Fruit fly (Drosophila melanogaster) whole organism, embryonic: ENCODE results near the gene RpL24-like.

Experiments used
- Antp ChIP-seq: fragments of 200-800 bp; sonication (Bioruptor generic); optimal IDR thresholded peaks from 3 replicates; lab custom pipeline; 2016; ENCODE audit warnings: missing biosample characterization, missing genetic modification characterization
- CG10366 ChIP-seq: fragments of 200-800 bp; sonication (Bioruptor generic); IDR thresholded peaks from 2 replicates; pipeline ENCODE4 v1.3.6; 2022; ENCODE audit warnings: missing biosample characterization, missing genetic modification characterization
- CG11723 ChIP-seq: fragments of 200-800 bp; sonication (Bioruptor generic); optimal IDR thresholded peaks from 2 replicates; lab custom pipeline; 2017; ENCODE audit warnings: missing biosample characterization, mild to moderate bottlenecking, missing genetic modification characterization
- CG12071 ChIP-seq: fragments of 200-800 bp; sonication (Bioruptor generic); optimal IDR thresholded peaks from 3 replicates; lab custom pipeline; 2018; ENCODE audit warnings: missing biosample characterization, mild to moderate bottlenecking, missing genetic modification characterization
- CG13775 ChIP-seq: fragments of 200-800 bp; sonication (Bioruptor generic); optimal IDR thresholded peaks from 3 replicates; lab custom pipeline; 2017; ENCODE audit warnings: missing biosample characterization, mild to moderate bottlenecking, missing genetic modification characterization
- CG14050 ChIP-seq: fragments of 200-800 bp; sonication (Bioruptor generic); IDR thresholded peaks from 3 replicates; pipeline ENCODE4 v1.3.6; 2022; ENCODE audit warnings: missing biosample characterization, missing genetic modification characterization
- CG1529 ChIP-seq: fragments of 200-800 bp; sonication (Bioruptor generic); optimal IDR thresholded peaks from 3 replicates; lab custom pipeline; 2018; ENCODE audit warnings: missing biosample characterization, missing genetic modification characterization
- CG16815 ChIP-seq: fragments of 200-800 bp; sonication (Bioruptor generic); optimal IDR thresholded peaks from 3 replicates; lab custom pipeline; 2017; ENCODE audit warnings: missing biosample characterization, mild to moderate bottlenecking, missing genetic modification characterization
- CG17361 ChIP-seq: fragments of 200-800 bp; sonication (Bioruptor generic); IDR thresholded peaks from 3 replicates; pipeline ENCODE4 v1.3.6; 2022; ENCODE audit warnings: missing biosample characterization, missing genetic modification characterization
- CG17568 ChIP-seq: fragments of 200-800 bp; sonication (Bioruptor generic); optimal IDR thresholded peaks from 2 replicates; lab custom pipeline; 2018; ENCODE audit warnings: missing biosample characterization, mild to moderate bottlenecking, missing genetic modification characterization, moderate library complexity
- CG17802 ChIP-seq: fragments of 200-800 bp; sonication (Bioruptor generic); optimal IDR thresholded peaks from 2 replicates; lab custom pipeline; 2018; ENCODE audit warnings: missing biosample characterization, mild to moderate bottlenecking, missing genetic modification characterization, moderate library complexity
- CG17912 ChIP-seq: fragments of 200-800 bp; sonication (Bioruptor generic); optimal IDR thresholded peaks from 2 replicates; lab custom pipeline; 2018; ENCODE audit warnings: missing biosample characterization, mild to moderate bottlenecking, missing genetic modification characterization
- CG18011 ChIP-seq: fragments of 200-800 bp; sonication (Bioruptor generic); optimal IDR thresholded peaks from 2 replicates; lab custom pipeline; 2017; ENCODE audit warnings: missing biosample characterization, missing genetic modification characterization, mild to moderate bottlenecking, moderate library complexity, missing genotype
- CG18476 ChIP-seq: fragments of 200-800 bp; sonication (Bioruptor generic); optimal IDR thresholded peaks from 2 replicates; lab custom pipeline; 2016; ENCODE audit warnings: missing biosample characterization, mild to moderate bottlenecking, missing genetic modification characterization
- CG30020 ChIP-seq: fragments of 200-800 bp; optimal IDR thresholded peaks from 2 replicates; lab custom pipeline; 2019; ENCODE audit warnings: missing biosample characterization, mild to moderate bottlenecking, missing genetic modification characterization, moderate library complexity
- CG32767 ChIP-seq: fragments of 200-800 bp; sonication (Bioruptor generic); IDR thresholded peaks from 2 replicates; pipeline ENCODE4 v1.3.6; 2022; ENCODE audit warnings: missing biosample characterization, missing genetic modification characterization
- CG3281 ChIP-seq: fragments of 200-800 bp; sonication (Bioruptor generic); optimal IDR thresholded peaks from 3 replicates; lab custom pipeline; 2017; ENCODE audit warnings: missing biosample characterization, mild to moderate bottlenecking, missing genetic modification characterization
- CG3995 ChIP-seq: fragments of 200-800 bp; sonication (Bioruptor generic); optimal IDR thresholded peaks from 3 replicates; lab custom pipeline; 2016; ENCODE audit warnings: missing biosample characterization, missing genetic modification characterization
- CG4617 ChIP-seq: fragments of 200-800 bp; sonication (Bioruptor generic); optimal IDR thresholded peaks from 3 replicates; lab custom pipeline; 2016; ENCODE audit warnings: missing biosample characterization, missing genetic modification characterization, borderline replicate concordance
- CG6254 ChIP-seq: fragments of 200-800 bp; sonication (Bioruptor generic); optimal IDR thresholded peaks from 3 replicates; lab custom pipeline; 2017; ENCODE audit warnings: mild to moderate bottlenecking, missing biosample characterization, missing genetic modification reagents, missing genetic modification characterization
- CG6765 ChIP-seq: fragments of 200-800 bp; sonication (Bioruptor generic); optimal IDR thresholded peaks from 3 replicates; lab custom pipeline; 2017; ENCODE audit warnings: missing biosample characterization, mild to moderate bottlenecking, missing genetic modification characterization
- CG7839 ChIP-seq: fragments of 200-800 bp; sonication (Bioruptor generic); optimal IDR thresholded peaks from 3 replicates; lab custom pipeline; 2018; ENCODE audit warnings: missing biosample characterization, mild to moderate bottlenecking, missing genetic modification characterization, moderate library complexity
- CG8359 ChIP-seq: fragments of 200-800 bp; sonication (Bioruptor generic); optimal IDR thresholded peaks from 2 replicates; lab custom pipeline; 2017; ENCODE audit warnings: missing biosample characterization, mild to moderate bottlenecking, missing genetic modification characterization, borderline replicate concordance
- CG8478 ChIP-seq: fragments of >200 bp; optimal IDR thresholded peaks from 2 replicates; lab custom pipeline; 2018
- CrebB ChIP-seq: fragments of 200-800 bp; sonication (Bioruptor generic); optimal IDR thresholded peaks from 3 replicates; lab custom pipeline; 2018; ENCODE audit warnings: missing biosample characterization, mild to moderate bottlenecking, missing genetic modification characterization
- Dad ChIP-seq: fragments of 200-800 bp; sonication (Bioruptor generic); optimal IDR thresholded peaks from 3 replicates; lab custom pipeline; 2016; ENCODE audit warnings: missing biosample characterization, missing genetic modification characterization
- Doc2 ChIP-seq: fragments of 200-800 bp; sonication (Bioruptor generic); IDR thresholded peaks from 2 replicates; pipeline ENCODE4 v1.3.6; 2022; ENCODE audit warnings: missing biosample characterization, missing genetic modification characterization
- Fer1 ChIP-seq: fragments of 200-800 bp; sonication (Bioruptor generic); optimal IDR thresholded peaks from 2 replicates; lab custom pipeline; 2017; ENCODE audit warnings: missing biosample characterization, mild to moderate bottlenecking, missing genetic modification characterization
- Hand ChIP-seq: fragments of 200-800 bp; sonication (Bioruptor generic); optimal IDR thresholded peaks from 2 replicates; lab custom pipeline; 2017; ENCODE audit warnings: mild to moderate bottlenecking, missing biosample characterization, missing genetic modification reagents, missing genetic modification characterization
- Hr51 ChIP-seq, 2 experiments: fragments of 200-800 bp; sonication (Bioruptor generic); optimal IDR thresholded peaks; 2 replicates in 1 of 2; 3 replicates in 1 of 2; lab custom pipeline; 2016 to 2018; ENCODE audit warnings: missing biosample characterization in 2 of 2, missing genetic modification characterization in 2 of 2, mild to moderate bottlenecking in 1 of 2, moderate library complexity in 1 of 2
- Lpt ChIP-seq: fragments of >200 bp; optimal IDR thresholded peaks from 2 replicates; lab custom pipeline; 2018; ENCODE audit warnings: missing biosample characterization, missing genetic modification characterization
- MTF-1 ChIP-seq: fragments of 200-800 bp; sonication (Bioruptor generic); optimal IDR thresholded peaks from 2 replicates; lab custom pipeline; 2018; ENCODE audit warnings: missing biosample characterization, mild to moderate bottlenecking, missing genetic modification characterization, borderline replicate concordance
- Sin3A ChIP-seq: fragments of >200 bp; optimal IDR thresholded peaks from 2 replicates; lab custom pipeline; 2018
- Usf ChIP-seq: fragments of 200-800 bp; sonication (Bioruptor generic); optimal IDR thresholded peaks from 2 replicates; lab custom pipeline; 2017; ENCODE audit warnings: missing genotype, missing biosample characterization, missing genetic modification characterization
- Xrp1 ChIP-seq: fragments of 200-800 bp; sonication (Bioruptor generic); IDR thresholded peaks from 2 replicates; pipeline ENCODE4 v1.3.6; 2022; ENCODE audit warnings: missing biosample characterization, missing genetic modification characterization
- abd-A ChIP-seq: fragments of 200-800 bp; sonication (Bioruptor generic); optimal IDR thresholded peaks from 3 replicates; lab custom pipeline; 2019; ENCODE audit warnings: missing biosample characterization, mild to moderate bottlenecking, missing genetic modification characterization, moderate library complexity
- ase ChIP-seq: fragments of 200-800 bp; sonication (Bioruptor generic); IDR thresholded peaks from 3 replicates; pipeline ENCODE4 v1.3.6; 2022; ENCODE audit warnings: missing biosample characterization, missing genetic modification characterization
- bigmax ChIP-seq: fragments of 200-800 bp; sonication (Bioruptor generic); optimal IDR thresholded peaks from 2 replicates; lab custom pipeline; 2018; ENCODE audit warnings: missing biosample characterization, mild to moderate bottlenecking, missing genetic modification characterization
- chm ChIP-seq: fragments of 200-800 bp; sonication (Bioruptor generic); IDR thresholded peaks from 2 replicates; pipeline ENCODE4 v1.3.6; 2022; ENCODE audit warnings: missing biosample characterization, missing genetic modification characterization
- da ChIP-seq: fragments of 200-800 bp; sonication (Bioruptor generic); optimal IDR thresholded peaks from 2 replicates; lab custom pipeline; 2016; ENCODE audit warnings: missing biosample characterization, missing genetic modification characterization
- ewg ChIP-seq: fragments of 200-800 bp; sonication (Bioruptor generic); optimal IDR thresholded peaks from 3 replicates; lab custom pipeline; 2017; ENCODE audit warnings: mild to moderate bottlenecking, missing biosample characterization, missing genetic modification reagents, missing genetic modification characterization
- fu2 ChIP-seq: fragments of 200-800 bp; sonication (Bioruptor generic); optimal IDR thresholded peaks from 2 replicates; lab custom pipeline; 2016; ENCODE audit warnings: missing biosample characterization, missing genetic modification characterization
- gcm2 ChIP-seq: fragments of 200-800 bp; sonication (Bioruptor generic); optimal IDR thresholded peaks from 2 replicates; lab custom pipeline; 2016; ENCODE audit warnings: missing biosample characterization, missing genetic modification characterization
- hth ChIP-seq: fragments of >200 bp; optimal IDR thresholded peaks from 2 replicates; lab custom pipeline; 2017; ENCODE audit warnings: inconsistent platforms
- jumu ChIP-seq: fragments of 200-800 bp; sonication (Bioruptor generic); optimal IDR thresholded peaks from 3 replicates; lab custom pipeline; 2016; ENCODE audit warnings: missing biosample characterization, missing genetic modification characterization
- luna ChIP-seq: fragments of 200-800 bp; sonication (Bioruptor generic); optimal IDR thresholded peaks from 2 replicates; lab custom pipeline; 2016; ENCODE audit warnings: missing biosample characterization, missing genetic modification characterization
- ranshi ChIP-seq: fragments of 200-800 bp; sonication (Bioruptor generic); IDR thresholded peaks from 2 replicates; pipeline ENCODE4 v1.3.6; 2022; ENCODE audit warnings: missing biosample characterization, missing genetic modification characterization
- sens ChIP-seq: fragments of 200-800 bp; sonication (Bioruptor generic); peaks from one replicate; lab custom pipeline; 2016; ENCODE audit warnings: missing biosample characterization, missing genetic modification characterization
- sima ChIP-seq: fragments of 200-800 bp; sonication (Bioruptor generic); optimal IDR thresholded peaks from 2 replicates; lab custom pipeline; 2016; ENCODE audit warnings: missing biosample characterization, missing genetic modification characterization
- ttk ChIP-seq: fragments of 200-800 bp; sonication (Bioruptor generic); IDR thresholded peaks from 2 replicates; pipeline ENCODE4 v2.1.2; 2022; ENCODE audit warnings: missing biosample characterization, missing genetic modification characterization
- twi ChIP-seq: fragments of 200-800 bp; optimal IDR thresholded peaks from 2 replicates; lab custom pipeline; 2019; ENCODE audit warnings: missing biosample characterization, mild to moderate bottlenecking, missing genetic modification characterization, moderate library complexity
- zfh1 ChIP-seq: fragments of 200-800 bp; sonication (Bioruptor generic); IDR thresholded peaks from 3 replicates; pipeline ENCODE4 v1.3.6; 2022; ENCODE audit warnings: missing biosample characterization, missing genetic modification characterization

RpL24-like gene

dm6 chr3R:11421643-11422122 lies 9.7 kb downstream of the RpL24-like start, which contains the start of the genes ninaG and Sptz (continued):
- peak; percentile 79 for TF ChIP-seq sima (GFP tag; lab: Kevin White, UChicago)
- peak; percentile 98 for TF ChIP-seq CG17361 (GFP tag; lab: Robert Waterston, UW)
- peak; percentile 52 for TF ChIP-seq CG6765 (GFP tag; lab: Kevin White, UChicago)
- TF ChIP-seq sens (GFP tag; lab: Kevin White, UChicago): peak; percentile 99
- peak; percentile 83 for TF ChIP-seq gcm2 (GFP tag; lab: Kevin White, UChicago)
- no peak for TF ChIP-seq hth (lab: Kevin White, UChicago)
- peak; percentile 95 for TF ChIP-seq ttk (GFP tag; lab: Robert Waterston, UW)
- peak; percentile 94 for TF ChIP-seq CG32767 (GFP tag; lab: Robert Waterston, UW)
- TF ChIP-seq MTF-1: peak; percentile 72
- peak; percentile 91 for TF ChIP-seq CG16815 (GFP tag; lab: Kevin White, UChicago)
- no peak for TF ChIP-seq twi (tag; lab: Kevin White, UChicago)
- TF ChIP-seq luna (GFP tag; lab: Kevin White, UChicago): peak; percentile 74
- peak; percentile 87 for TF ChIP-seq ewg (GFP tag; lab: Kevin White, UChicago)
- TF ChIP-seq CG8478 (lab: Kevin White, UChicago): no peak
- TF ChIP-seq ase (GFP tag; lab: Robert Waterston, UW): peak; percentile 93
- TF ChIP-seq CG3995 (GFP tag; lab: Kevin White, UChicago): peak; percentile 56
- TF ChIP-seq CG7839: peak; percentile 92
- peak; percentile 97 for TF ChIP-seq Xrp1 (GFP tag; lab: Robert Waterston, UW)
- peak; percentile 84 for TF ChIP-seq Doc2 (GFP tag; lab: Robert Waterston, UW)
- TF ChIP-seq CG11723: peak; percentile 87
- no peak for TF ChIP-seq CG1529 (GFP tag; lab: Kevin White, UChicago)
- TF ChIP-seq CG4617 (GFP tag; lab: Kevin White, UChicago): peak; percentile 94
- TF ChIP-seq Antp (GFP tag; lab: Kevin White, UChicago): peak; percentile 95
- peak; percentile 95 for TF ChIP-seq ranshi (GFP tag; lab: Robert Waterston, UW)
- TF ChIP-seq Dad: peak; percentile 93
- TF ChIP-seq chm: peak; percentile 80
- TF ChIP-seq CG13775 (GFP tag; lab: Kevin White, UChicago): peak; percentile 94
- TF ChIP-seq CG30020 (tag; lab: Kevin White, UChicago): peak; percentile 75
- TF ChIP-seq CG3281 (GFP tag; lab: Kevin White, UChicago): peak; percentile 87
- peak; percentile 59 for TF ChIP-seq Hand (GFP tag; lab: Kevin White, UChicago)
- TF ChIP-seq CG14050 (GFP tag; lab: Robert Waterston, UW): peak; percentile 90
- TF ChIP-seq Fer1 (GFP tag; lab: Kevin White, UChicago): no peak
- TF ChIP-seq zfh1 (GFP tag; lab: Robert Waterston, UW): peak; percentile 97
- peak; percentile 91 for TF ChIP-seq Usf (GFP tag; lab: Kevin White, UChicago)
- TF ChIP-seq CG10366 (GFP tag; lab: Robert Waterston, UW): peak; percentile 95
- no peak for TF ChIP-seq CG17568 (GFP tag; lab: Kevin White, UChicago)
- TF ChIP-seq jumu (GFP tag; lab: Kevin White, UChicago): peak; percentile 95
- TF ChIP-seq CG18476 (GFP tag; lab: Kevin White, UChicago): peak; percentile 93
- peak; percentile 66 for TF ChIP-seq CG6254 (GFP tag; lab: Kevin White, UChicago)
- peak; percentile 83 for TF ChIP-seq CG17802
- TF ChIP-seq CG17912 (GFP tag; lab: Kevin White, UChicago): peak; percentile 4
- peak; percentile 77 for TF ChIP-seq CrebB (tag; lab: Kevin White, UChicago)
- peak; percentile 95 for TF ChIP-seq fu2 (GFP tag; lab: Kevin White, UChicago)
- TF ChIP-seq CG12071 (GFP tag; lab: Kevin White, UChicago): peak; percentile 48
- peak; percentile 78 for TF ChIP-seq CG18011 (GFP tag; lab: Kevin White, UChicago)
- TF ChIP-seq Hr51 (GFP tag; optimal IDR thresholded peaks at IDR 0.05; lab: Kevin White, UChicago): peak; percentile 88 to 94
- TF ChIP-seq Sin3A: peak; percentile 83
- peak; percentile 18 for TF ChIP-seq bigmax (GFP tag; lab: Kevin White, UChicago)
- TF ChIP-seq CG8359 (GFP tag; lab: Kevin White, UChicago): peak; percentile 56
- no peak for TF ChIP-seq Lpt (GFP tag; lab: Kevin White, UChicago)
- TF ChIP-seq abd-A (tag; lab: Kevin White, UChicago): no peak
- peak; percentile 86 for TF ChIP-seq da
